Worm (Caenorhabditis elegans) whole organism, L3 larva: ENCODE data around the gene Y62H9A.4.

Source experiments
- ZK546.5 ChIP-seq: sonication (generic microtip); optimal IDR thresholded peaks from 2 replicates; lab custom pipeline; 2017; ENCODE audit warnings: missing biosample characterization, missing genetic modification characterization
- aly-2 ChIP-seq: fragments of 150-350 bp; optimal IDR thresholded peaks from 2 replicates; lab custom pipeline; 2014; ENCODE audit warnings: missing biosample characterization, missing genetic modification characterization
- ceh-16 ChIP-seq: sonication (generic microtip); optimal IDR thresholded peaks from 2 replicates; lab custom pipeline; 2017; ENCODE audit warnings: missing biosample characterization, missing genetic modification characterization
- ceh-28 ChIP-seq: fragments of 150-350 bp; optimal IDR thresholded peaks from 2 replicates; lab custom pipeline; 2014; ENCODE audit warnings: missing biosample characterization, missing genetic modification reagents, missing genetic modification characterization
- ceh-9 ChIP-seq: sonication (generic microtip); optimal IDR thresholded peaks from 2 replicates; lab custom pipeline; 2018; ENCODE audit warnings: missing biosample characterization, missing genetic modification characterization
- daf-12 ChIP-seq: fragments of 150-350 bp; optimal IDR thresholded peaks from 2 replicates; lab custom pipeline; 2014; ENCODE audit warnings: missing biosample characterization, missing genetic modification reagents, missing genetic modification characterization
- egl-27 ChIP-seq: sonication (generic microtip); optimal IDR thresholded peaks from 4 replicates; lab custom pipeline; 2017; ENCODE audit warnings: missing biosample characterization, missing genetic modification reagents, missing genetic modification characterization
- egl-5 ChIP-seq: fragments of 150-350 bp; optimal IDR thresholded peaks from 2 replicates; lab custom pipeline; 2017; ENCODE audit warnings: missing biosample characterization, missing genetic modification reagents, missing genetic modification characterization, inconsistent platforms
- elt-2 ChIP-seq: sonication (generic microtip); optimal IDR thresholded peaks from 2 replicates; lab custom pipeline; 2016; ENCODE audit warnings: missing genetic modification reagents, mild to moderate bottlenecking, missing genetic modification characterization, missing compliant biosample characterization
- elt-3 ChIP-seq, 3 experiments: fragments of 150-350 bp in 1 of 3; sonication (generic microtip) in 2 of 3; optimal IDR thresholded peaks; 2 replicates in 2 of 3; 4 replicates in 1 of 3; lab custom pipeline; 2014 to 2017; ENCODE audit warnings: missing biosample characterization in 3 of 3, missing genetic modification characterization in 3 of 3
- eor-1 ChIP-seq, 2 experiments: fragments of 150-350 bp; optimal IDR thresholded peaks; 2 replicates each; lab custom pipeline; 2014 to 2018; ENCODE audit warnings: missing biosample characterization in 2 of 2, missing genetic modification characterization in 2 of 2
- fkh-10 ChIP-seq: sonication (generic microtip); optimal IDR thresholded peaks from 2 replicates; lab custom pipeline; 2017; ENCODE audit warnings: missing biosample characterization, missing genetic modification reagents, missing genetic modification characterization
- fkh-2 ChIP-seq: fragments of 150-350 bp; optimal IDR thresholded peaks from 2 replicates; lab custom pipeline; 2014; ENCODE audit warnings: missing biosample characterization, missing genetic modification reagents, missing genetic modification characterization
- jun-1 ChIP-seq: fragments of 150-350 bp; optimal IDR thresholded peaks from 2 replicates; lab custom pipeline; 2014; ENCODE audit warnings: missing biosample characterization, missing genetic modification reagents, missing genetic modification characterization
- lin-15B ChIP-seq: fragments of 150-350 bp; optimal IDR thresholded peaks from 2 replicates; lab custom pipeline; 2014; ENCODE audit warnings: missing biosample characterization, missing genetic modification characterization
- lin-39 ChIP-seq: fragments of 150-350 bp; optimal IDR thresholded peaks from 2 replicates; lab custom pipeline; 2018; ENCODE audit warnings: missing biosample characterization, missing genetic modification reagents, missing genetic modification characterization
- lsy-12 ChIP-seq: sonication (generic microtip); optimal IDR thresholded peaks from 2 replicates; lab custom pipeline; 2016; ENCODE audit warnings: mild to moderate bottlenecking, missing genetic modification characterization, missing compliant biosample characterization
- mdl-1 ChIP-seq: fragments of 150-350 bp; optimal IDR thresholded peaks from 2 replicates; lab custom pipeline; 2014; ENCODE audit warnings: missing biosample characterization, missing genetic modification characterization
- mml-1 ChIP-seq: fragments of 150-350 bp; sonication (generic microtip); optimal IDR thresholded peaks from 3 replicates; lab custom pipeline; 2014; ENCODE audit warnings: missing biosample characterization, missing genetic modification characterization
- nfya-1 ChIP-seq: sonication (generic microtip); optimal IDR thresholded peaks from 2 replicates; lab custom pipeline; 2017; ENCODE audit warnings: missing genetic modification characterization, mild to moderate bottlenecking, missing compliant biosample characterization, antibody characterized with exemption, moderate library complexity; ENCODE audit not compliant: insufficient read depth
- nhr-23 ChIP-seq: fragments of 150-350 bp; optimal IDR thresholded peaks from 2 replicates; lab custom pipeline; 2014; ENCODE audit warnings: missing biosample characterization, missing genetic modification reagents, missing genetic modification characterization
- nhr-237 ChIP-seq: fragments of 150-350 bp; optimal IDR thresholded peaks from 2 replicates; lab custom pipeline; 2014; ENCODE audit warnings: missing biosample characterization, missing genetic modification characterization
- nhr-25 ChIP-seq: sonication (generic microtip); optimal IDR thresholded peaks from 2 replicates; lab custom pipeline; 2017; ENCODE audit warnings: missing biosample characterization, missing genetic modification characterization
- nhr-28 ChIP-seq: fragments of 150-350 bp; optimal IDR thresholded peaks from 2 replicates; lab custom pipeline; 2014; ENCODE audit warnings: missing biosample characterization, missing genetic modification characterization
- nhr-43 ChIP-seq: sonication (generic microtip); optimal IDR thresholded peaks from 2 replicates; lab custom pipeline; 2016; ENCODE audit warnings: mild to moderate bottlenecking, missing genetic modification characterization, missing compliant biosample characterization; ENCODE audit not compliant: poor library complexity, severe bottlenecking
- nhr-67 ChIP-seq: fragments of 150-350 bp; optimal IDR thresholded peaks from 2 replicates; lab custom pipeline; 2014; ENCODE audit warnings: missing biosample characterization, missing genetic modification characterization
- nhr-76 ChIP-seq: fragments of 150-350 bp; sonication (generic microtip); optimal IDR thresholded peaks from 5 replicates; lab custom pipeline; 2014; ENCODE audit warnings: missing biosample characterization, missing genetic modification characterization
- nhr-77 ChIP-seq: fragments of 150-350 bp; optimal IDR thresholded peaks from 2 replicates; lab custom pipeline; 2014; ENCODE audit warnings: missing biosample characterization, missing genetic modification characterization
- pha-4 ChIP-seq: fragments of 150-350 bp; optimal IDR thresholded peaks from 2 replicates; lab custom pipeline; 2014; ENCODE audit warnings: missing biosample characterization, missing genetic modification reagents, missing genetic modification characterization
- pqm-1 ChIP-seq: fragments of 150-350 bp; optimal IDR thresholded peaks from 2 replicates; lab custom pipeline; 2017; ENCODE audit warnings: missing biosample characterization, missing genetic modification characterization, inconsistent platforms
- sea-2 ChIP-seq: fragments of 150-350 bp; sonication (generic microtip); optimal IDR thresholded peaks from 4 replicates; lab custom pipeline; 2014; ENCODE audit warnings: missing biosample characterization, missing genetic modification reagents, missing genetic modification characterization
- skn-1 ChIP-seq: fragments of 150-350 bp; optimal IDR thresholded peaks from 2 replicates; lab custom pipeline; 2014; ENCODE audit warnings: missing biosample characterization, missing genetic modification characterization
- snpc-4 ChIP-seq: fragments of 150-350 bp; optimal IDR thresholded peaks from 2 replicates; lab custom pipeline; 2014; ENCODE audit warnings: missing biosample characterization, missing genetic modification characterization
- tbx-2 ChIP-seq: sonication (generic microtip); optimal IDR thresholded peaks from 2 replicates; lab custom pipeline; 2016; ENCODE audit warnings: mild to moderate bottlenecking, missing genetic modification characterization, missing compliant biosample characterization
- unc-39 ChIP-seq: sonication (generic microtip); optimal IDR thresholded peaks from 4 replicates; lab custom pipeline; 2017; ENCODE audit warnings: missing biosample characterization, missing genetic modification characterization
- unc-62 ChIP-seq: fragments of 150-350 bp; sonication (generic microtip); optimal IDR thresholded peaks from 4 replicates; lab custom pipeline; 2014; ENCODE audit warnings: missing biosample characterization, missing genetic modification reagents, missing genetic modification characterization
- ztf-4 ChIP-seq: fragments of 150-350 bp; optimal IDR thresholded peaks from 2 replicates; lab custom pipeline; 2014; ENCODE audit warnings: missing biosample characterization, missing genetic modification characterization

Gene Y62H9A.4

ce11 chrX:11869260-11869659 is 10.7 kb upstream of the Y62H9A.4 start, which contains the start of gene dot-1.2:
Gene dot-1.2 (minus strand): TSS chrX:11869360.
- TF ChIP-seq elt-3 (tag; optimal IDR thresholded peaks at IDR 0.05; lab: Kevin White, UChicago) (no peak), pqm-1 (no peak), jun-1 (tag; lab: Kevin White, UChicago) (no peak), mml-1 (tag; lab: Kevin White, UChicago) (no peak), tbx-2 (tag; lab: Kevin White, UChicago) (no peak), ztf-4 (tag; lab: Kevin White, UChicago) (no peak), nhr-23 (no peak), nhr-25 (no peak), elt-2 (tag; lab: Kevin White, UChicago) (no peak), sea-2 (GFP tag; lab: Kevin White, UChicago) (no peak), lsy-12 (tag; lab: Kevin White, UChicago) (no peak), ZK546.5 (no peak)

ce11 chrX:11870393-11870792 is 9.5 kb upstream of the Y62H9A.4 start:
- TF ChIP-seq ZK546.5 (no peak), nhr-76 (tag; lab: Kevin White, UChicago) (no peak), unc-39 (tag; lab: Kevin White, UChicago) (no peak), fkh-10 (GFP tag; lab: Kevin White, UChicago) (no peak), egl-27 (tag; lab: Kevin White, UChicago) (no peak), nhr-67 (tag; lab: Kevin White, UChicago) (no peak), nhr-28 (tag; lab: Kevin White, UChicago) (no peak), nhr-237 (no peak), snpc-4 (tag; lab: Kevin White, UChicago) (no peak)

ce11 chrX:11872210-11872609 is 7.7 kb upstream of the Y62H9A.4 start:
- TF ChIP-seq elt-2 (tag; lab: Kevin White, UChicago) (no peak), pqm-1 (no peak), nhr-237 (no peak), lin-39 (tag; lab: Kevin White, UChicago) (no peak), ceh-16 (tag; lab: Kevin White, UChicago) (no peak), egl-5 (tag; lab: Kevin White, UChicago) (no peak), snpc-4 (tag; lab: Kevin White, UChicago) (no peak), nhr-77 (no peak), lin-15B (tag; lab: Kevin White, UChicago) (no peak), fkh-2 (no peak), nhr-28 (tag; lab: Kevin White, UChicago) (no peak), nhr-23 (no peak), mdl-1 (tag; lab: Kevin White, UChicago) (no peak), skn-1 (no peak), ceh-9 (tag; lab: Kevin White, UChicago) (no peak), egl-27 (tag; lab: Kevin White, UChicago) (no peak), ztf-4 (tag; lab: Kevin White, UChicago) (no peak)

- no peak for TF ChIP-seq ceh-28 (tag; lab: Kevin White, UChicago)
- no peak for TF ChIP-seq aly-2 (tag; lab: Kevin White, UChicago)
- TF ChIP-seq nhr-43 (tag; lab: Kevin White, UChicago) = no peak
- TF ChIP-seq ceh-9 (tag; lab: Kevin White, UChicago) = no peak
- TF ChIP-seq nhr-76 (tag; lab: Kevin White, UChicago) = no peak
- no peak for TF ChIP-seq nhr-23
- no peak for TF ChIP-seq eor-1 (tag; optimal IDR thresholded peaks at IDR 0.05; lab: Kevin White, UChicago)
- TF ChIP-seq jun-1 (tag; lab: Kevin White, UChicago) = no peak
- no peak for TF ChIP-seq nfya-1 (tag; lab: Kevin White, UChicago)
- TF ChIP-seq egl-5 (tag; lab: Kevin White, UChicago) = no peak
- TF ChIP-seq elt-3 (tag; optimal IDR thresholded peaks at IDR 0.05; lab: Kevin White, UChicago) = no peak
- TF ChIP-seq skn-1 = no peak
- TF ChIP-seq daf-12 (tag; lab: Kevin White, UChicago) = no peak
- TF ChIP-seq lin-15B (tag; lab: Kevin White, UChicago) = no peak
- TF ChIP-seq pha-4 (tag; lab: Kevin White, UChicago) = no peak
- TF ChIP-seq unc-62 (GFP tag; lab: Kevin White, UChicago) = no peak
- TF ChIP-seq pqm-1 = no peak
- TF ChIP-seq fkh-2 = no peak
- no peak for TF ChIP-seq mml-1 (tag; lab: Kevin White, UChicago)
Observed at ce11 chrX:11875260-11875659, 4.7 kb upstream of the Y62H9A.4 start, which contains the start of gene Y62H9A.1. Gene Y62H9A.1 (plus strand): TSS chrX:11875541.
